Worm (Caenorhabditis elegans) whole organism, L1 larva: ENCODE results near the gene srd-32.

Experiments used
- nhr-11 ChIP-seq: fragments of 150-350 bp; optimal IDR thresholded peaks from 2 replicates; lab custom pipeline; 2014; ENCODE audit warnings: missing biosample characterization, missing genetic modification characterization
- snpc-4 ChIP-seq: fragments of 150-350 bp; optimal IDR thresholded peaks from 2 replicates; lab custom pipeline; 2014; ENCODE audit warnings: missing biosample characterization, missing genetic modification characterization

- no peak for TF ChIP-seq snpc-4 (tag; lab: Kevin White, UChicago)
- TF ChIP-seq nhr-11 (tag; lab: Kevin White, UChicago) = no peak
Observed at ce11 chrV:4862737-4863136, 2.7 kb upstream of the srd-32 start, which contains the start of gene C37H5.13.
